Comparison of ENCODE assay signal across 5 fruit fly cellular contexts in genomic region chr3L:3389666-3390059, dm6.
A peak's percentile ranks its signal among the peaks of the same experiment; 100 is the strongest.
TF ChIP-seq lines count a peak whose summit lies in the region.

No protein-coding gene starts in this region.

- TF ChIP-seq CTCF in whole organism, embryonic (GFP tag; optimal IDR thresholded peaks at IDR 0.05; lab: Kevin White, UChicago): no peak

TF ChIP-seq in Kc167, 6 proteins besides CTCF, POLR2A, EP300 and RAD21:
- TF ChIP-seq h (optimal IDR thresholded peaks at IDR 0.05; lab: Kevin White, UChicago) (peak; percentile 46), insv (optimal IDR thresholded peaks at IDR 0.05; lab: Kevin White, UChicago) (no peak)

TF ChIP-seq in whole organism, embryonic, 481 proteins besides CTCF, POLR2A, EP300 and RAD21 (continues in another document):
- TF ChIP-seq CG12744 (GFP tag; optimal IDR thresholded peaks at IDR 0.05; lab: Kevin White, UChicago): no peak
- TF ChIP-seq Camta (GFP tag; optimal IDR thresholded peaks at IDR 0.05; lab: Kevin White, UChicago): peak; percentile 24
- peak; percentile 60 for TF ChIP-seq ranshi (GFP tag; IDR thresholded peaks at IDR 0.05; lab: Robert Waterston, UW)
- peak; percentile 33 for TF ChIP-seq Hr3 (GFP tag; optimal IDR thresholded peaks at IDR 0.05; lab: Kevin White, UChicago)
- peak; percentile 38 for TF ChIP-seq Max (GFP tag; optimal IDR thresholded peaks at IDR 0.05; lab: Kevin White, UChicago)
- no peak for TF ChIP-seq ERR (GFP tag; optimal IDR thresholded peaks at IDR 0.05; lab: Kevin White, UChicago)
- TF ChIP-seq CG10267 (tag; optimal IDR thresholded peaks at IDR 0.05; lab: Kevin White, UChicago): peak; percentile 45
- TF ChIP-seq Awh (GFP tag; IDR thresholded peaks at IDR 0.05; lab: Robert Waterston, UW): peak; percentile 73
- peak; percentile 40 for TF ChIP-seq vvl (GFP tag; IDR thresholded peaks at IDR 0.05; lab: Robert Waterston, UW)
- TF ChIP-seq ci (GFP tag; IDR thresholded peaks at IDR 0.05; lab: Robert Waterston, UW): 0 out of 3 replicates have a peak, but pooled peaks have one; percentile 22
- TF ChIP-seq emc (GFP tag; optimal IDR thresholded peaks at IDR 0.05; lab: Kevin White, UChicago): no peak
- TF ChIP-seq CG8089 (GFP tag; optimal IDR thresholded peaks at IDR 0.05; lab: Kevin White, UChicago): no peak
- TF ChIP-seq gt (GFP tag; IDR thresholded peaks at IDR 0.05; lab: Robert Waterston, UW): no peak
- peak; percentile 45 for TF ChIP-seq lab (GFP tag; optimal IDR thresholded peaks at IDR 0.05; lab: Kevin White, UChicago)
- peak in 1 of 2 experiments; percentile 73 for TF ChIP-seq eve (GFP tag; optimal IDR thresholded peaks at IDR 0.05; lab: Kevin White, UChicago)
- peak; percentile 10 for TF ChIP-seq Vsx1 (GFP tag; optimal IDR thresholded peaks at IDR 0.05; lab: Kevin White, UChicago)
- TF ChIP-seq CG11456 (GFP tag; IDR thresholded peaks at IDR 0.05; lab: Robert Waterston, UW): peak; percentile 60; the same call in 1 of the 3 replicates
- peak; percentile 43 for TF ChIP-seq Ptx1 (GFP tag; IDR thresholded peaks at IDR 0.05; lab: Robert Waterston, UW)
- TF ChIP-seq CG18764 (GFP tag; optimal IDR thresholded peaks at IDR 0.05; lab: Kevin White, UChicago): peak; percentile 3
- TF ChIP-seq CG7786 (GFP tag; optimal IDR thresholded peaks at IDR 0.05; lab: Kevin White, UChicago): no peak
- TF ChIP-seq Ets97D (GFP tag; optimal IDR thresholded peaks at IDR 0.05; lab: Kevin White, UChicago): no peak
- TF ChIP-seq corto (GFP tag; optimal IDR thresholded peaks at IDR 0.05; lab: Kevin White, UChicago): peak; percentile 47

TF ChIP-seq in whole organism, prepupa, 60 proteins besides CTCF, POLR2A, EP300 and RAD21 (continues in another document):
- TF ChIP-seq pdm3 (GFP tag; optimal IDR thresholded peaks at IDR 0.05; lab: Kevin White, UChicago) (peak; percentile 41), CG4318 (GFP tag; optimal IDR thresholded peaks at IDR 0.05; lab: Kevin White, UChicago) (no peak), CG6163 (GFP tag; IDR thresholded peaks at IDR 0.05; lab: Robert Waterston, UW) (no peak), CG10669 (GFP tag; optimal IDR thresholded peaks at IDR 0.05; lab: Kevin White, UChicago) (no peak), esn (GFP tag; optimal IDR thresholded peaks at IDR 0.05; lab: Kevin White, UChicago) (peak; percentile 89), acj6 (GFP tag; optimal IDR thresholded peaks at IDR 0.05; lab: Kevin White, UChicago) (peak; percentile 11), fd85E (GFP tag; optimal IDR thresholded peaks at IDR 0.05; lab: Kevin White, UChicago) (no peak), achi (GFP tag; optimal IDR thresholded peaks at IDR 0.05; lab: Kevin White, UChicago) (no peak), dsx (GFP tag; optimal IDR thresholded peaks at IDR 0.05; lab: Kevin White, UChicago; ENCODE audit: poor library complexity, severe bottlenecking) (no peak), cyc (GFP tag; optimal IDR thresholded peaks at IDR 0.05; lab: Kevin White, UChicago) (peak; percentile 87), Ets21C (GFP tag; optimal IDR thresholded peaks at IDR 0.05; lab: Kevin White, UChicago) (peak; percentile 71), salr (GFP tag; optimal IDR thresholded peaks at IDR 0.05; lab: Kevin White, UChicago) (no peak), CG3032 (tag; optimal IDR thresholded peaks at IDR 0.05; lab: Kevin White, UChicago) (peak; percentile 10), CG11294 (GFP tag; IDR thresholded peaks at IDR 0.05; lab: Robert Waterston, UW) (0 out of 2 replicates have a peak, but pooled peaks have one; percentile 3), Smox (GFP tag; optimal IDR thresholded peaks at IDR 0.05; lab: Kevin White, UChicago) (peak; percentile 83), eg (GFP tag; IDR thresholded peaks at IDR 0.05; lab: Robert Waterston, UW) (no peak), CG11902 (GFP tag; optimal IDR thresholded peaks at IDR 0.05; lab: Kevin White, UChicago) (peak; percentile 78), Gug (GFP tag; IDR thresholded peaks at IDR 0.05; lab: Robert Waterston, UW) (peak; percentile 18; the same call in 1 of the 2 replicates), ss (GFP tag; optimal IDR thresholded peaks at IDR 0.05; lab: Kevin White, UChicago) (no peak), CG6792 (GFP tag; optimal IDR thresholded peaks at IDR 0.05; lab: Kevin White, UChicago) (peak; percentile 59), Ets96B (tag; optimal IDR thresholded peaks at IDR 0.05; lab: Kevin White, UChicago) (no peak), CG16779 (tag; optimal IDR thresholded peaks at IDR 0.05; lab: Kevin White, UChicago) (no peak), CG10631 (GFP tag; optimal IDR thresholded peaks at IDR 0.05; lab: Kevin White, UChicago) (peak; percentile 53)

TF ChIP-seq in whole organism, pupa, 21 proteins besides CTCF, POLR2A, EP300 and RAD21:
- TF ChIP-seq Pif1A (GFP tag; optimal IDR thresholded peaks at IDR 0.05; lab: Kevin White, UChicago) (peak; percentile 70), fd96Ca (GFP tag; IDR thresholded peaks at IDR 0.05; lab: Robert Waterston, UW) (no peak), EcR (GFP tag; optimal IDR thresholded peaks at IDR 0.05; lab: Kevin White, UChicago) (no peak), CG8159 (tag; optimal IDR thresholded peaks at IDR 0.05; lab: Kevin White, UChicago) (no peak), Pif1B (GFP tag; optimal IDR thresholded peaks at IDR 0.05; lab: Kevin White, UChicago) (peak; percentile 71), CG17806 (tag; optimal IDR thresholded peaks at IDR 0.05; lab: Kevin White, UChicago) (no peak), Snoo (tag; optimal IDR thresholded peaks at IDR 0.05; lab: Kevin White, UChicago) (peak; percentile 55), CG12605 (GFP tag; IDR thresholded peaks at IDR 0.05; lab: Robert Waterston, UW) (no peak), CG15710 (tag; optimal IDR thresholded peaks at IDR 0.05; lab: Kevin White, UChicago) (no peak), CG8301 (tag; optimal IDR thresholded peaks at IDR 0.05; lab: Kevin White, UChicago) (no peak), CG14655 (GFP tag; optimal IDR thresholded peaks at IDR 0.05; lab: Kevin White, UChicago) (peak; percentile 21), D1 (tag; optimal IDR thresholded peaks at IDR 0.05; lab: Kevin White, UChicago) (no peak), rn (GFP tag; IDR thresholded peaks at IDR 0.05; lab: Robert Waterston, UW) (no peak), CG13204 (GFP tag; optimal IDR thresholded peaks at IDR 0.05; lab: Kevin White, UChicago) (no peak)

TF ChIP-seq in whole organism, wandering third instar larva, 38 proteins besides CTCF, POLR2A, EP300 and RAD21 (continues in another document):
- TF ChIP-seq sage (GFP tag; optimal IDR thresholded peaks at IDR 0.05; lab: Kevin White, UChicago): peak; percentile 82
- peak; percentile 72 for TF ChIP-seq CG32264 (GFP tag; optimal IDR thresholded peaks at IDR 0.05; lab: Kevin White, UChicago)
- no peak for TF ChIP-seq GATAd (GFP tag; optimal IDR thresholded peaks at IDR 0.05; lab: Kevin White, UChicago)
- TF ChIP-seq pan (optimal IDR thresholded peaks at IDR 0.05; lab: Kevin White, UChicago): no peak
- TF ChIP-seq dl (GFP tag; optimal IDR thresholded peaks at IDR 0.05; lab: Kevin White, UChicago; ENCODE audit: insufficient read depth in 1 of 2, partially characterized antibody in 2 of 2): no peak
- no peak for TF ChIP-seq Mio (GFP tag; optimal IDR thresholded peaks at IDR 0.05; lab: Kevin White, UChicago)
- peak; percentile 79 for TF ChIP-seq Sp1 (GFP tag; optimal IDR thresholded peaks at IDR 0.05; lab: Kevin White, UChicago)
- peak; percentile 48 for TF ChIP-seq OdsH (GFP tag; optimal IDR thresholded peaks at IDR 0.05; lab: Kevin White, UChicago)
- no peak for TF ChIP-seq Hr83 (GFP tag; optimal IDR thresholded peaks at IDR 0.05; lab: Kevin White, UChicago; ENCODE audit: poor library complexity, severe bottlenecking)
- peak; percentile 91 for TF ChIP-seq woc (GFP tag; optimal IDR thresholded peaks at IDR 0.05; lab: Kevin White, UChicago)
- no peak for TF ChIP-seq N (GFP tag; optimal IDR thresholded peaks at IDR 0.05; lab: Kevin White, UChicago)
- TF ChIP-seq fru (GFP tag; optimal IDR thresholded peaks at IDR 0.05; lab: Kevin White, UChicago): peak; percentile 90
- no peak for TF ChIP-seq Abd-B (GFP tag; optimal IDR thresholded peaks at IDR 0.05; lab: Kevin White, UChicago)
- peak; percentile 39 for TF ChIP-seq psq (GFP tag; optimal IDR thresholded peaks at IDR 0.05; lab: Kevin White, UChicago)
- no peak for TF ChIP-seq dsf (GFP tag; optimal IDR thresholded peaks at IDR 0.05; lab: Kevin White, UChicago; ENCODE audit: borderline replicate concordance)
- TF ChIP-seq CrebA (GFP tag; optimal IDR thresholded peaks at IDR 0.05; lab: Kevin White, UChicago; ENCODE audit: borderline replicate concordance): peak; percentile 28
- no peak for TF ChIP-seq Dif (GFP tag; optimal IDR thresholded peaks at IDR 0.05; lab: Kevin White, UChicago; ENCODE audit: partially characterized antibody)
- TF ChIP-seq rgr (GFP tag; optimal IDR thresholded peaks at IDR 0.05; lab: Kevin White, UChicago): peak; percentile 31
- TF ChIP-seq CG9705 (GFP tag; optimal IDR thresholded peaks at IDR 0.05; lab: Kevin White, UChicago): no peak
- TF ChIP-seq usp (GFP tag; optimal IDR thresholded peaks at IDR 0.05; lab: Kevin White, UChicago): no peak
- TF ChIP-seq foxo (GFP tag; optimal IDR thresholded peaks at IDR 0.05; lab: Kevin White, UChicago): peak; percentile 24 to 87
- peak; percentile 34 for TF ChIP-seq Jra (GFP tag; optimal IDR thresholded peaks at IDR 0.05; lab: Kevin White, UChicago)
- TF ChIP-seq ey (GFP tag; optimal IDR thresholded peaks at IDR 0.05; lab: Kevin White, UChicago): peak; percentile 55
- TF ChIP-seq jim (GFP tag; optimal IDR thresholded peaks at IDR 0.05; lab: Kevin White, UChicago): no peak
- no peak for TF ChIP-seq lola (GFP tag; optimal IDR thresholded peaks at IDR 0.05; lab: Kevin White, UChicago)
- TF ChIP-seq br (GFP tag; optimal IDR thresholded peaks at IDR 0.05; lab: Kevin White, UChicago): peak; percentile 34
- TF ChIP-seq Rel (GFP tag; optimal IDR thresholded peaks at IDR 0.05; lab: Kevin White, UChicago): no peak
- peak; percentile 18 for TF ChIP-seq Rel (tag; optimal IDR thresholded peaks at IDR 0.05; lab: Kevin White, UChicago)
- no peak for TF ChIP-seq Hr78 (GFP tag; optimal IDR thresholded peaks at IDR 0.05; lab: Kevin White, UChicago)
- no peak for TF ChIP-seq Hnf4 (GFP tag; optimal IDR thresholded peaks at IDR 0.05; lab: Kevin White, UChicago)
- peak; percentile 73 for TF ChIP-seq HLH106 (tag; optimal IDR thresholded peaks at IDR 0.05; lab: Kevin White, UChicago)
- TF ChIP-seq Dfd (GFP tag; optimal IDR thresholded peaks at IDR 0.05; lab: Kevin White, UChicago): no peak
- peak; percentile 79 for TF ChIP-seq dmrt93B (GFP tag; optimal IDR thresholded peaks at IDR 0.05; lab: Kevin White, UChicago)
- no peak for TF ChIP-seq Vsx2 (GFP tag; optimal IDR thresholded peaks at IDR 0.05; lab: Kevin White, UChicago; ENCODE audit: partially characterized antibody)
- no peak for TF ChIP-seq tai (GFP tag; optimal IDR thresholded peaks at IDR 0.05; lab: Kevin White, UChicago)
- TF ChIP-seq sv (GFP tag; optimal IDR thresholded peaks at IDR 0.05; lab: Kevin White, UChicago): no peak
- TF ChIP-seq brk (GFP tag; optimal IDR thresholded peaks at IDR 0.05; lab: Kevin White, UChicago): no peak
- no peak for TF ChIP-seq Myc (optimal IDR thresholded peaks at IDR 0.05; lab: Kevin White, UChicago)
